Worm (Caenorhabditis elegans) whole organism, L4 larva: ENCODE data around the gene str-23.
A peak's percentile ranks its signal among the peaks of the same experiment; 100 is the strongest.

Experiments
- F10B5.3 ChIP-seq: sonication (generic microtip); optimal IDR thresholded peaks from 2 replicates; lab custom pipeline; 2016; ENCODE audit warnings: mild to moderate bottlenecking, missing genetic modification characterization, missing compliant biosample characterization
- F26F4.8 ChIP-seq: fragments of 200-800 bp; sonication (Bioruptor generic); conservative IDR thresholded peaks from 2 replicates; pipeline ENCODE4 v1.3.6; 2022; ENCODE audit warnings: missing genetic modification characterization, missing compliant biosample characterization
- F49E8.2 ChIP-seq: sonication (generic microtip); optimal IDR thresholded peaks from 2 replicates; lab custom pipeline; 2016; ENCODE audit warnings: missing compliant biosample characterization, mild to moderate bottlenecking, missing genetic modification characterization, borderline replicate concordance
- T26A8.4 ChIP-seq: fragments of 200-800 bp; sonication (Bioruptor generic); IDR thresholded peaks from 2 replicates; pipeline ENCODE4 v1.3.6; 2022; ENCODE audit warnings: missing genetic modification characterization, missing compliant biosample characterization
- Y5F2A.4 ChIP-seq: fragments of 200-800 bp; sonication (Bioruptor generic); optimal IDR thresholded peaks from 2 replicates; lab custom pipeline; 2018; ENCODE audit warnings: mild to moderate bottlenecking, missing genetic modification characterization, missing compliant biosample characterization
- ZK337.2 ChIP-seq: fragments of 200-800 bp; sonication (Bioruptor generic); IDR thresholded peaks from 2 replicates; pipeline ENCODE4 v1.3.6; 2022; ENCODE audit warnings: missing genetic modification reagents, missing genetic modification characterization, missing compliant biosample characterization
- ama-1 ChIP-seq: fragments of 150-350 bp; optimal IDR thresholded peaks from 2 replicates; lab custom pipeline; 2014; ENCODE audit warnings: inconsistent platforms, mixed read lengths
- arid-1 ChIP-seq: fragments of 200-800 bp; sonication (Bioruptor generic); conservative IDR thresholded peaks from 2 replicates; pipeline ENCODE4 v1.3.6; 2022; ENCODE audit warnings: missing genetic modification reagents, missing genetic modification characterization, missing compliant biosample characterization
- ceh-20 ChIP-seq: fragments of 200-800 bp; sonication (Bioruptor generic); IDR thresholded peaks from 2 replicates; pipeline ENCODE4 v1.3.6; 2022; ENCODE audit warnings: missing genetic modification reagents, missing genetic modification characterization, missing compliant biosample characterization
- ceh-62 ChIP-seq: sonication (generic microtip); optimal IDR thresholded peaks from 2 replicates; lab custom pipeline; 2017; ENCODE audit warnings: missing biosample characterization, missing genetic modification characterization
- cey-2 ChIP-seq: sonication (generic microtip); optimal IDR thresholded peaks from 3 replicates; lab custom pipeline; 2017; ENCODE audit warnings: missing genetic modification characterization, mild to moderate bottlenecking, missing compliant biosample characterization, antibody characterized with exemption, borderline replicate concordance; ENCODE audit not compliant: insufficient read depth
- daf-19 ChIP-seq: fragments of 200-800 bp; sonication (Bioruptor generic); conservative IDR thresholded peaks from 2 replicates; pipeline ENCODE4 v1.3.6; 2022; ENCODE audit warnings: missing genetic modification characterization, missing compliant biosample characterization
- daf-8 ChIP-seq: fragments of 200-800 bp; sonication (Bioruptor generic); IDR thresholded peaks from 2 replicates; pipeline ENCODE4 v1.3.6; 2022; ENCODE audit warnings: missing genetic modification characterization, missing compliant biosample characterization
- dmd-6 ChIP-seq: fragments of 200-800 bp; sonication (Bioruptor generic); IDR thresholded peaks from 2 replicates; pipeline ENCODE4 v1.3.6; 2022; ENCODE audit warnings: missing genetic modification reagents, missing genetic modification characterization, missing compliant biosample characterization
- dmd-9 ChIP-seq: fragments of 200-800 bp; sonication (Bioruptor generic); IDR thresholded peaks from 2 replicates; pipeline ENCODE4 v1.3.6; 2022; ENCODE audit warnings: missing genetic modification reagents, missing genetic modification characterization, missing compliant biosample characterization
- dpl-1 ChIP-seq: fragments of 150-350 bp; optimal IDR thresholded peaks from 2 replicates; lab custom pipeline; 2014; ENCODE audit warnings: missing biosample characterization, missing genetic modification reagents, missing genetic modification characterization
- dve-1 ChIP-seq: sonication (generic microtip); optimal IDR thresholded peaks from 2 replicates; lab custom pipeline; 2017; ENCODE audit warnings: antibody characterized with exemption, mild to moderate bottlenecking, missing genetic modification characterization, missing compliant biosample characterization; ENCODE audit not compliant: insufficient read depth
- gei-8 ChIP-seq: fragments of 200-800 bp; sonication (Bioruptor generic); optimal IDR thresholded peaks from 2 replicates; lab custom pipeline; 2018; ENCODE audit warnings: mild to moderate bottlenecking, missing genetic modification characterization, missing compliant biosample characterization
- hlh-11 ChIP-seq: fragments of 200-800 bp; sonication (Bioruptor generic); optimal IDR thresholded peaks from 2 replicates; lab custom pipeline; 2018; ENCODE audit warnings: mild to moderate bottlenecking, missing genetic modification characterization, missing compliant biosample characterization
- mdl-1 ChIP-seq, 2 experiments: fragments of 150-350 bp in 1 of 2; sonication (generic microtip) in 1 of 2; optimal IDR thresholded peaks; 2 replicates each; lab custom pipeline; 2014 to 2017; ENCODE audit warnings: missing biosample characterization in 2 of 2, missing genetic modification characterization in 2 of 2
- mep-1 ChIP-seq: fragments of 150-350 bp; sonication (generic microtip); optimal IDR thresholded peaks from 3 replicates; lab custom pipeline; 2014; ENCODE audit warnings: missing biosample characterization, missing genetic modification characterization
- mes-2 ChIP-seq: sonication (generic microtip); optimal IDR thresholded peaks from 2 replicates; lab custom pipeline; 2016; ENCODE audit warnings: missing genotype, mild to moderate bottlenecking, missing genetic modification characterization, missing compliant biosample characterization; ENCODE audit not compliant: poor library complexity, severe bottlenecking
- nhr-10 ChIP-seq: fragments of 150-350 bp; optimal IDR thresholded peaks from 2 replicates; lab custom pipeline; 2014; ENCODE audit warnings: missing biosample characterization, missing genetic modification characterization
- nhr-11 ChIP-seq: fragments of 150-350 bp; optimal IDR thresholded peaks from 2 replicates; lab custom pipeline; 2014; ENCODE audit warnings: missing biosample characterization, missing genetic modification characterization
- nhr-111 ChIP-seq: fragments of 200-800 bp; sonication (Bioruptor generic); optimal IDR thresholded peaks from 2 replicates; lab custom pipeline; 2018; ENCODE audit warnings: mild to moderate bottlenecking, missing genetic modification characterization, missing compliant biosample characterization
- nhr-41 ChIP-seq: fragments of 200-800 bp; sonication (Bioruptor generic); IDR thresholded peaks from 2 replicates; pipeline ENCODE4 v1.3.6; 2022; ENCODE audit warnings: missing genetic modification reagents, missing genetic modification characterization, missing compliant biosample characterization
- nhr-76 ChIP-seq: fragments of 150-350 bp; optimal IDR thresholded peaks from 2 replicates; lab custom pipeline; 2014; ENCODE audit warnings: missing biosample characterization, missing genetic modification characterization
- sdz-12 ChIP-seq: fragments of 200-800 bp; sonication (Bioruptor generic); optimal IDR thresholded peaks from 2 replicates; lab custom pipeline; 2018; ENCODE audit warnings: mild to moderate bottlenecking, missing genetic modification characterization, missing compliant biosample characterization
- snpc-1.2 ChIP-seq: fragments of 200-800 bp; sonication (Bioruptor generic); IDR thresholded peaks from 2 replicates; pipeline ENCODE4 v1.3.6; 2022; ENCODE audit warnings: missing genetic modification reagents, missing genetic modification characterization, missing compliant biosample characterization
- snpc-4 ChIP-seq: fragments of 150-350 bp; optimal IDR thresholded peaks from 2 replicates; lab custom pipeline; 2014; ENCODE audit warnings: missing biosample characterization, missing genetic modification characterization
- unc-39 ChIP-seq: sonication (generic microtip); optimal IDR thresholded peaks from 2 replicates; lab custom pipeline; 2017; ENCODE audit warnings: missing biosample characterization, missing genetic modification characterization
- unc-62 ChIP-seq, 3 experiments: fragments of 150-350 bp in 1 of 3; sonication (generic microtip); optimal IDR thresholded peaks in 2 of 3; peaks in 1 of 3; 1 replicate in 1 of 3; 2 replicates in 2 of 3; lab custom pipeline; 2014 to 2017; ENCODE audit warnings: missing biosample characterization in 3 of 3, missing genetic modification characterization in 3 of 3, missing genetic modification reagents in 3 of 3, missing genotype in 1 of 3
- vab-7 ChIP-seq: fragments of 200-800 bp; sonication (Bioruptor generic); IDR thresholded peaks from 2 replicates; pipeline ENCODE4 v1.3.6; 2022; ENCODE audit warnings: missing genetic modification reagents, missing genetic modification characterization, missing compliant biosample characterization

str-23 gene

DNA sequence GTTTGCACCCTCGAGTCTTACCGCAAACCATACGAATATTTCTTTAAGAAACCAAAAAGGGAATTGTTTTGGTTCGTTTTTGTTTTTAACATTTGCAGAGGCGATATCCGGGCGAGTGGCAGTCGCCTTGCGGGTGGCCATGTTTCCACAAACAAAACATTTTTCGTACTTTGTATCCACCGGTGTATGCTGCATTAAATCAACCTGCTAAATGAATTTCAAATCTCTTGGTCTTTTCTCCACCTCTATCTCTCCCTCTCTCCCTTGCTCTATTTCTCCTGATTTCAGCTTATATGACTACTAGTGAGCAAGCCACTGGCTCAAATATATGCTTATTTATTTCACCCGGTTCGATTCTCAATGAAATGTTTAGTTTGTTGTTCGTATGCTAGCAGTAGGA lies 32.5 kb downstream of the str-23 start, which contains the start of gene nhr-52 (continued):
- no peak for TF ChIP-seq Y5F2A.4 (GFP tag; lab: Kevin White, UChicago)
- no peak for TF ChIP-seq dpl-1 (GFP tag; lab: Kevin White, UChicago)

DNA sequence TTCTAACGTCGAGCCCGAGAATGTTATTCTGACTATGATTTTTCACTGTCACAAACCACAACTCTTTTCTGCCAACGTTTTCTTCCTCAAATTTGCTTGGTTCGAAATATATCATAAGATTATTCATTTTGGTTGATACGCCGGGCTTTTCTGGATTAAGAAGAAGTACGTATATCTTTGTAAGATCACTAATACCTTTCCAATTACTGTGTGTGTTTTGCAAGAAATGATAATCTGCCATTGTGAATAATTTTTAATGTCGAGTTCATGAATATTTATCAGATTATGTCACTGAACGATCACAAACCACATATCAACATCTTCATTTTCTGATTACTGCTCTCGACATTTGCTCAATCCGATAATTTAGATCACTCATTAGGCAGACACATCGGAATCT lies 40.9 kb downstream of the str-23 start, which contains the start of gene nhr-196:
nhr-196 (plus strand) TSS at position 118 of the 400 bp plus-strand sequence.
- TF ChIP-seq mdl-1 (tag; optimal IDR thresholded peaks at IDR 0.05; lab: Kevin White, UChicago) (no peak), nhr-10 (tag; lab: Kevin White, UChicago) (no peak), mep-1 (tag; lab: Kevin White, UChicago) (no peak), unc-62 (GFP tag; optimal IDR thresholded peaks at IDR 0.05 in 1 of 2; lab: Kevin White, UChicago) (no peak), unc-62 (tag; optimal IDR thresholded peaks at IDR 0.05; lab: Kevin White, UChicago) (no peak), nhr-76 (tag; lab: Kevin White, UChicago) (no peak), ceh-62 (no peak), gei-8 (GFP tag; lab: Kevin White, UChicago) (no peak)

DNA sequence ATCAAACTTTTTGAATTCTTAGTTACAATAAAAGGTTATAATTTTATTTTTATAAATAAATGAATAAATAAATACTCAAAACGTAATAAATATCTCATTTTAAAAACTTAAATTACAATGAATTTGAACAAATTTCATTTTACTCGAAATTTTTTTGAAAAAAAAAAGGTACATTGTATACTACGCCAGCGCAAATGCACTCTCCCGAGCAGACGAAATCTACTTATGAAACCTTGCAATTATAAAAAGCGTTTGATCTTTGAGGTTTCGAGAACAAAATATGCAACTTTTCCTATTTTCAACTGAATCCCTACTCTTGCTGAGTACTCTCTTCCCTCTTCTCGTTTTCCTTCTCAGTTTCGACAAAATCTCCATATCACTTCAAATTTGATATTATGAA lies 43.0 kb downstream of the str-23 start, which contains the start of gene nhr-197:
nhr-197 (plus strand) TSS at position 301 of the 400 bp plus-strand sequence.
- TF ChIP-seq snpc-1.2 (GFP tag; lab: Robert Waterston, UW) (no peak), daf-8 (GFP tag; lab: Robert Waterston, UW) (no peak), nhr-111 (GFP tag; lab: Kevin White, UChicago) (no peak), vab-7 (GFP tag; lab: Robert Waterston, UW) (no peak), hlh-11 (tag; lab: Kevin White, UChicago) (no peak), unc-62 (GFP tag; optimal IDR thresholded peaks at IDR 0.05 in 1 of 2; lab: Kevin White, UChicago) (peak in 1 of 2 experiments; percentile 57), unc-62 (tag; optimal IDR thresholded peaks at IDR 0.05; lab: Kevin White, UChicago) (no peak), ZK337.2 (no peak)

DNA sequence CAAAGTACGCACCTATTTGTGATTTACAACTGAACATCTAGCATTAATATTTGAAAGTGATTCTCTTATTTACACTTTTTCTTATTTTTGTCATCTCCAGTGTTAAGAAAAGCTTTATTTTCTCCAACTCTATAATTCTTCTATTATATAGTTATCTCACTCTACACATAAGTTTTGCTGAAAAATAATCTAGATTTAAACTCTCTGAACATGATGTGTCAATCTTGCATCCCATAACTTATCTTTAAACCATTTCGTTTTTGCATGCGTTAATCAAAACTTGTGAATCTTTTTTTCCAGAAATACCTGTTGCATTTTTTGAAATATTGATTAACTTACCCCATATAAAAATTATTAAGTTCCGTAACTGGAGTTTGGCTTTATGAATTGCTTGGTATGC lies 45.3 kb downstream of the str-23 start, which contains the start of gene nhr-268:
nhr-268 (plus strand) TSS at position 301 of the 400 bp plus-strand sequence.
- TF ChIP-seq F10B5.3 (no peak), unc-39 (tag; lab: Kevin White, UChicago) (no peak), T26A8.4 (GFP tag; lab: Robert Waterston, UW) (no peak), mes-2 (tag; lab: Kevin White, UChicago) (no peak), ZK337.2 (no peak), daf-19 (GFP tag; lab: Robert Waterston, UW) (no peak), F26F4.8 (GFP tag; lab: Robert Waterston, UW) (no peak), dmd-6 (GFP tag; lab: Robert Waterston, UW) (no peak), dve-1 (tag; lab: Kevin White, UChicago) (no peak), snpc-1.2 (GFP tag; lab: Robert Waterston, UW) (no peak), snpc-4 (no peak), ceh-20 (no peak), arid-1 (GFP tag; lab: Robert Waterston, UW) (no peak), sdz-12 (GFP tag; lab: Kevin White, UChicago) (no peak), nhr-11 (tag; lab: Kevin White, UChicago) (no peak), ama-1 (lab: Kevin White, UChicago) (no peak), dpl-1 (GFP tag; lab: Kevin White, UChicago) (no peak), vab-7 (GFP tag; lab: Robert Waterston, UW) (no peak), cey-2 (tag; lab: Kevin White, UChicago) (no peak), dmd-9 (GFP tag; lab: Robert Waterston, UW) (no peak)
- TF ChIP-seq, all 104 proteins: peak for 0

DNA sequence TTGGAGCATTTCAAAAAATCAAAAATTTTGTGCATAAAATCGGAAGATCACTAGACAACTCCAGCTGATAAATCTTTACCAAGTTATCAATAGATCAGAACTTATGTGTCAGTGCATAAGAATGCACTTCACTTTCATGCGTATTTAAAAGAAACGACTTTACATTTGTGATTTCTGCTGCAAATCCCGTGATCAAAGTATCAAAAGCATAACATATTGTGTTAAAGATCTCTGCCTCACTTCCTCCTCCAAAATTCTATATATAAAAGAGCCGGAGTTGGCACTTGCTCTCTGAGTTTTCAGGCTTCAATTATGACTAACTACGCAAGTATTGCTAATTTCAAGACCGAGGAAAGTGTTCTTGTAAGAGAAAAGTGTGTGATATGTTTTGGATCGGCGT lies 49.0 kb downstream of the str-23 start, which contains the start of gene nhr-198:
nhr-198 (plus strand) TSS at position 313 of the 400 bp plus-strand sequence.
- TF ChIP-seq nhr-41 (GFP tag; lab: Robert Waterston, UW), result no peak
- TF ChIP-seq F49E8.2 (tag; lab: Kevin White, UChicago), result no peak
